Worm (Caenorhabditis elegans) whole organism, L2 larva: ENCODE measurements around the gene F58D12.3.

Experiments used
- Y55F3AM.14 ChIP-seq: fragments of 200-800 bp; sonication (Bioruptor generic); optimal IDR thresholded peaks from 2 replicates; lab custom pipeline; 2018; ENCODE audit warnings: mild to moderate bottlenecking, missing genetic modification characterization, missing compliant biosample characterization
- ceh-82 ChIP-seq: fragments of 150-350 bp; optimal IDR thresholded peaks from 2 replicates; lab custom pipeline; 2014; ENCODE audit warnings: missing biosample characterization, missing genetic modification characterization
- egl-27 ChIP-seq: sonication (generic microtip); optimal IDR thresholded peaks from 3 replicates; lab custom pipeline; 2017; ENCODE audit warnings: missing biosample characterization, missing genetic modification reagents, missing genetic modification characterization
- lin-11 ChIP-seq: fragments of 150-350 bp; sonication (generic microtip); optimal IDR thresholded peaks from 2 replicates; lab custom pipeline; 2014; ENCODE audit warnings: missing biosample characterization, missing genetic modification characterization, inconsistent platforms, mixed read lengths
- lin-13 ChIP-seq: fragments of 150-350 bp; optimal IDR thresholded peaks from 2 replicates; lab custom pipeline; 2014; ENCODE audit warnings: missing biosample characterization, missing genetic modification reagents, missing genetic modification characterization
- lsy-2 ChIP-seq, 2 experiments: fragments of 150-350 bp in 1 of 2; sonication (generic microtip) in 1 of 2; optimal IDR thresholded peaks; 2 replicates each; lab custom pipeline; 2014 to 2017; ENCODE audit warnings: missing biosample characterization in 2 of 2, missing genetic modification characterization in 2 of 2
- skn-1 ChIP-seq: sonication (generic microtip); optimal IDR thresholded peaks from 2 replicates; lab custom pipeline; 2017; ENCODE audit warnings: missing biosample characterization, missing genetic modification characterization
- snpc-4 ChIP-seq: fragments of 150-350 bp; optimal IDR thresholded peaks from 2 replicates; lab custom pipeline; 2014; ENCODE audit warnings: missing biosample characterization, missing genetic modification characterization

- TF ChIP-seq skn-1 (tag; lab: Kevin White, UChicago) (no peak), lin-11 (tag; lab: Kevin White, UChicago) (no peak), lin-13 (GFP tag; lab: Kevin White, UChicago) (no peak), ceh-82 (tag; lab: Kevin White, UChicago) (no peak), snpc-4 (no peak), Y55F3AM.14 (GFP tag; lab: Kevin White, UChicago) (no peak), lsy-2 (tag; optimal IDR thresholded peaks at IDR 0.05; lab: Kevin White, UChicago) (no peak), egl-27 (tag; lab: Kevin White, UChicago) (no peak)
Measured at ce11 chrV:14103970-14104369, 46.3 kb downstream of the F58D12.3 start, which contains the start of gene D1086.9.
